Fruit fly (Drosophila melanogaster) whole organism, prepupa: ENCODE results near the gene mth.

Source experiments
- CG11902 ChIP-seq: fragments of 200-800 bp; sonication (Bioruptor generic); optimal IDR thresholded peaks from 3 replicates; lab custom pipeline; 2016; ENCODE audit warnings: missing biosample characterization, missing genetic modification characterization
- CG6276 ChIP-seq: fragments of 200-800 bp; sonication (Bioruptor generic); optimal IDR thresholded peaks from 2 replicates; lab custom pipeline; 2017; ENCODE audit warnings: missing biosample characterization, mild to moderate bottlenecking, missing genetic modification characterization
- CG8319 ChIP-seq: fragments of 200-800 bp; sonication (Bioruptor generic); optimal IDR thresholded peaks from 3 replicates; lab custom pipeline; 2016; ENCODE audit warnings: missing biosample characterization, missing genetic modification characterization
- Eip75B ChIP-seq: fragments of 200-800 bp; sonication (Bioruptor generic); optimal IDR thresholded peaks from 3 replicates; lab custom pipeline; 2016; ENCODE audit warnings: missing biosample characterization, missing genetic modification characterization
- Eip78C ChIP-seq: fragments of 200-800 bp; sonication (Bioruptor generic); peaks from one replicate; lab custom pipeline; 2016; ENCODE audit warnings: missing biosample characterization, missing genetic modification characterization
- Smox ChIP-seq: fragments of 200-800 bp; sonication (Bioruptor generic); optimal IDR thresholded peaks from 3 replicates; lab custom pipeline; 2016; ENCODE audit warnings: missing biosample characterization, missing genetic modification characterization
- Sox102F ChIP-seq: fragments of 200-800 bp; sonication (Bioruptor generic); optimal IDR thresholded peaks from 2 replicates; lab custom pipeline; 2016; ENCODE audit warnings: missing biosample characterization, mild to moderate bottlenecking, missing genetic modification characterization
- fd59A ChIP-seq: fragments of 200-800 bp; sonication (Bioruptor generic); optimal IDR thresholded peaks from 2 replicates; lab custom pipeline; 2017; ENCODE audit warnings: missing biosample characterization, mild to moderate bottlenecking, missing genetic modification characterization, missing genetic modification reagents
- fd85E ChIP-seq: fragments of 200-800 bp; sonication (Bioruptor generic); optimal IDR thresholded peaks from 3 replicates; lab custom pipeline; 2016; ENCODE audit warnings: missing biosample characterization, missing genetic modification characterization
- lz ChIP-seq: fragments of 200-800 bp; sonication (Bioruptor generic); optimal IDR thresholded peaks from 3 replicates; lab custom pipeline; 2016; ENCODE audit warnings: missing biosample characterization, missing genetic modification characterization

DNA sequence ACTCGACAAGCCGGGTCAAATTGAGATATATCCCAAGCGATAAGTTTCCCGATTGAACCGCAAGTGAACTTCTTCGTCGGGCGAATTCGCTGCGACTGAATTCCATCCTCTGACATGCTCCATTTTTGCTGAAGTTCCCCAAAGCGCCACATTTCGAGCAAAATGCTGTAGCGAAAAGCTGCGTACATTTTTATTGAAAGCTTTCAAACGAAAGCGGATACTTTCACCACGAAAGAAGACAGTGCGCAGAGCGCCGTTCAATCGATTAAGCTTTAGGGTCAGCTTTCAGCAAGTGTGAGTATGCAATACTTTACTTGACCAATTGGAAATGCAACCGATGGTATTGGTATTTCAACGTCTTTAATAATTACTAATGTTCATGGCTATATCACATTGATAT is 3.9 kb downstream of the mth start, which contains the start of gene mthl10:
- TF ChIP-seq CG6276 (GFP tag; lab: Kevin White, UChicago) = no peak
- TF ChIP-seq Smox (GFP tag; lab: Kevin White, UChicago) = no peak
- no peak for TF ChIP-seq fd85E
- no peak for TF ChIP-seq Eip75B
- no peak for TF ChIP-seq CG11902 (GFP tag; lab: Kevin White, UChicago)
- no peak for TF ChIP-seq lz (GFP tag; lab: Kevin White, UChicago)
- no peak for TF ChIP-seq Eip78C (GFP tag; lab: Kevin White, UChicago)
- TF ChIP-seq Sox102F (GFP tag; lab: Kevin White, UChicago) = no peak
- no peak for TF ChIP-seq fd59A (GFP tag; lab: Kevin White, UChicago)
- TF ChIP-seq CG8319 (GFP tag; lab: Kevin White, UChicago) = no peak
